Worm (Caenorhabditis elegans) whole organism, early embryonic: Measurements from ENCODE around the gene nas-13.

ENCODE experiments used
- aly-1 ChIP-seq: sonication (generic microtip); optimal IDR thresholded peaks from 2 replicates; lab custom pipeline; 2016; ENCODE audit warnings: missing genetic modification characterization, missing compliant biosample characterization
- ama-1 ChIP-seq: fragments of 150-350 bp; optimal IDR thresholded peaks from 2 replicates; lab custom pipeline; 2014
- ets-7 ChIP-seq: sonication (generic microtip); optimal IDR thresholded peaks from 2 replicates; lab custom pipeline; 2016; ENCODE audit warnings: missing genotype, missing genetic modification characterization, missing compliant biosample characterization
- hmbx-1 ChIP-seq: sonication (generic microtip); optimal IDR thresholded peaks from 2 replicates; lab custom pipeline; 2016; ENCODE audit warnings: mild to moderate bottlenecking, missing genetic modification characterization, missing compliant biosample characterization
- hmg-4 ChIP-seq: fragments of 200-800 bp; sonication (Bioruptor generic); optimal IDR thresholded peaks from 2 replicates; lab custom pipeline; 2018; ENCODE audit warnings: mild to moderate bottlenecking, missing genetic modification characterization, missing compliant biosample characterization
- tbx-11 ChIP-seq: fragments of 200-800 bp; sonication (Bioruptor generic); IDR thresholded peaks from 2 replicates; pipeline ENCODE4 v1.3.6; 2022; ENCODE audit warnings: missing genetic modification characterization, missing compliant biosample characterization
- tra-4 ChIP-seq: sonication (generic microtip); optimal IDR thresholded peaks from 2 replicates; lab custom pipeline; 2017; ENCODE audit warnings: missing genetic modification characterization, missing compliant biosample characterization

DNA sequence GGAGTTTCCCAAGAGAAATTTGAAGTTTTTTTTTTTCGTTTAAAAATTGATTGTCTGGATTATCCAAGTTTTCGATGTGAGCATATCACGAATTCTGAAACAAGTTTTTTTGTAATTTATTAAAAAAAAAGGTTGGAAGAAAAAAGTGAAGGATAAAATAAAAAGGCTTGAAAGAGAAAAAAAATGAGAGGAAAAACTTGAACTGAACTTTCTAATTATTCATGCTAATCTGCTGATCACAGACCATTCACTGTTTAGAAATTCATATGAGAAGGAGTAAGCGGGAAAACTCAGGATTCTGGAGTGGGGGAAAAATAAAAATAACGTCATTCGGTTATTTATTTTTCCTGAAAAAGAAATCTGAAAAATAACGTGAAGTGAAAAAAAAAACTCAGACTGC lies 50.3 kb downstream of the nas-13 start, which contains the start of gene svh-5:
- TF ChIP-seq aly-1 (tag; lab: Kevin White, UChicago) (no peak), ama-1 (no peak), tbx-11 (GFP tag; lab: Robert Waterston, UW) (no peak), hmbx-1 (tag; lab: Kevin White, UChicago) (no peak), hmg-4 (GFP tag; lab: Kevin White, UChicago) (no peak), tra-4 (no peak), ets-7 (tag; lab: Kevin White, UChicago) (no peak)
